Worm (Caenorhabditis elegans) whole organism, L3 larva: Measurements from ENCODE around the gene exc-5.

Source experiments
- R02D3.7 ChIP-seq: fragments of 150-350 bp; optimal IDR thresholded peaks from 2 replicates; lab custom pipeline; 2014; ENCODE audit warnings: missing biosample characterization, missing genetic modification characterization
- ZK546.5 ChIP-seq: sonication (generic microtip); optimal IDR thresholded peaks from 2 replicates; lab custom pipeline; 2017; ENCODE audit warnings: missing biosample characterization, missing genetic modification characterization
- aly-2 ChIP-seq: fragments of 150-350 bp; optimal IDR thresholded peaks from 2 replicates; lab custom pipeline; 2014; ENCODE audit warnings: missing biosample characterization, missing genetic modification characterization
- ama-1 ChIP-seq: fragments of 150-350 bp; optimal IDR thresholded peaks from 2 replicates; lab custom pipeline; 2018
- ceh-16 ChIP-seq: sonication (generic microtip); optimal IDR thresholded peaks from 2 replicates; lab custom pipeline; 2017; ENCODE audit warnings: missing biosample characterization, missing genetic modification characterization
- ceh-28 ChIP-seq: fragments of 150-350 bp; optimal IDR thresholded peaks from 2 replicates; lab custom pipeline; 2014; ENCODE audit warnings: missing biosample characterization, missing genetic modification reagents, missing genetic modification characterization
- ceh-82 ChIP-seq: fragments of 150-350 bp; optimal IDR thresholded peaks from 2 replicates; lab custom pipeline; 2014; ENCODE audit warnings: missing biosample characterization, missing genetic modification characterization
- ceh-9 ChIP-seq: sonication (generic microtip); optimal IDR thresholded peaks from 2 replicates; lab custom pipeline; 2018; ENCODE audit warnings: missing biosample characterization, missing genetic modification characterization
- daf-12 ChIP-seq: fragments of 150-350 bp; optimal IDR thresholded peaks from 2 replicates; lab custom pipeline; 2014; ENCODE audit warnings: missing biosample characterization, missing genetic modification reagents, missing genetic modification characterization
- egl-27 ChIP-seq: sonication (generic microtip); optimal IDR thresholded peaks from 4 replicates; lab custom pipeline; 2017; ENCODE audit warnings: missing biosample characterization, missing genetic modification reagents, missing genetic modification characterization
- egl-5 ChIP-seq: fragments of 150-350 bp; optimal IDR thresholded peaks from 2 replicates; lab custom pipeline; 2017; ENCODE audit warnings: missing biosample characterization, missing genetic modification reagents, missing genetic modification characterization, inconsistent platforms
- elt-1 ChIP-seq: fragments of 150-350 bp; optimal IDR thresholded peaks from 2 replicates; lab custom pipeline; 2014; ENCODE audit warnings: missing biosample characterization, missing genetic modification characterization
- elt-2 ChIP-seq: sonication (generic microtip); optimal IDR thresholded peaks from 2 replicates; lab custom pipeline; 2016; ENCODE audit warnings: missing genetic modification reagents, mild to moderate bottlenecking, missing genetic modification characterization, missing compliant biosample characterization
- elt-3 ChIP-seq, 3 experiments: fragments of 150-350 bp in 1 of 3; sonication (generic microtip) in 2 of 3; optimal IDR thresholded peaks; 2 replicates in 2 of 3; 4 replicates in 1 of 3; lab custom pipeline; 2014 to 2017; ENCODE audit warnings: missing biosample characterization in 3 of 3, missing genetic modification characterization in 3 of 3
- eor-1 ChIP-seq, 2 experiments: fragments of 150-350 bp; optimal IDR thresholded peaks; 2 replicates each; lab custom pipeline; 2014 to 2018; ENCODE audit warnings: missing biosample characterization in 2 of 2, missing genetic modification characterization in 2 of 2
- fkh-10 ChIP-seq: sonication (generic microtip); optimal IDR thresholded peaks from 2 replicates; lab custom pipeline; 2017; ENCODE audit warnings: missing biosample characterization, missing genetic modification reagents, missing genetic modification characterization
- fkh-2 ChIP-seq: fragments of 150-350 bp; optimal IDR thresholded peaks from 2 replicates; lab custom pipeline; 2014; ENCODE audit warnings: missing biosample characterization, missing genetic modification reagents, missing genetic modification characterization
- fos-1 ChIP-seq: fragments of 150-350 bp; optimal IDR thresholded peaks from 2 replicates; lab custom pipeline; 2014; ENCODE audit warnings: missing biosample characterization, missing genetic modification characterization
- hmg-11 ChIP-seq: sonication (generic microtip); optimal IDR thresholded peaks from 2 replicates; lab custom pipeline; 2016; ENCODE audit warnings: missing genetic modification characterization, missing compliant biosample characterization
- jun-1 ChIP-seq: fragments of 150-350 bp; optimal IDR thresholded peaks from 2 replicates; lab custom pipeline; 2014; ENCODE audit warnings: missing biosample characterization, missing genetic modification reagents, missing genetic modification characterization
- lin-15B ChIP-seq: fragments of 150-350 bp; optimal IDR thresholded peaks from 2 replicates; lab custom pipeline; 2014; ENCODE audit warnings: missing biosample characterization, missing genetic modification characterization
- lin-39 ChIP-seq: fragments of 150-350 bp; optimal IDR thresholded peaks from 2 replicates; lab custom pipeline; 2018; ENCODE audit warnings: missing biosample characterization, missing genetic modification reagents, missing genetic modification characterization
- lsy-12 ChIP-seq: sonication (generic microtip); optimal IDR thresholded peaks from 2 replicates; lab custom pipeline; 2016; ENCODE audit warnings: mild to moderate bottlenecking, missing genetic modification characterization, missing compliant biosample characterization
- mdl-1 ChIP-seq: fragments of 150-350 bp; optimal IDR thresholded peaks from 2 replicates; lab custom pipeline; 2014; ENCODE audit warnings: missing biosample characterization, missing genetic modification characterization
- mml-1 ChIP-seq: fragments of 150-350 bp; sonication (generic microtip); optimal IDR thresholded peaks from 3 replicates; lab custom pipeline; 2014; ENCODE audit warnings: missing biosample characterization, missing genetic modification characterization
- nfya-1 ChIP-seq: sonication (generic microtip); optimal IDR thresholded peaks from 2 replicates; lab custom pipeline; 2017; ENCODE audit warnings: missing genetic modification characterization, mild to moderate bottlenecking, missing compliant biosample characterization, antibody characterized with exemption, moderate library complexity; ENCODE audit not compliant: insufficient read depth
- nhr-11 ChIP-seq: fragments of 150-350 bp; optimal IDR thresholded peaks from 2 replicates; lab custom pipeline; 2014; ENCODE audit warnings: missing biosample characterization, missing genetic modification characterization
- nhr-12 ChIP-seq: fragments of 150-350 bp; optimal IDR thresholded peaks from 2 replicates; lab custom pipeline; 2014; ENCODE audit warnings: missing biosample characterization, missing genetic modification characterization
- nhr-23 ChIP-seq: fragments of 150-350 bp; optimal IDR thresholded peaks from 2 replicates; lab custom pipeline; 2014; ENCODE audit warnings: missing biosample characterization, missing genetic modification reagents, missing genetic modification characterization
- nhr-237 ChIP-seq: fragments of 150-350 bp; optimal IDR thresholded peaks from 2 replicates; lab custom pipeline; 2014; ENCODE audit warnings: missing biosample characterization, missing genetic modification characterization
- nhr-25 ChIP-seq: sonication (generic microtip); optimal IDR thresholded peaks from 2 replicates; lab custom pipeline; 2017; ENCODE audit warnings: missing biosample characterization, missing genetic modification characterization
- nhr-28 ChIP-seq: fragments of 150-350 bp; optimal IDR thresholded peaks from 2 replicates; lab custom pipeline; 2014; ENCODE audit warnings: missing biosample characterization, missing genetic modification characterization
- nhr-43 ChIP-seq: sonication (generic microtip); optimal IDR thresholded peaks from 2 replicates; lab custom pipeline; 2016; ENCODE audit warnings: mild to moderate bottlenecking, missing genetic modification characterization, missing compliant biosample characterization; ENCODE audit not compliant: poor library complexity, severe bottlenecking
- nhr-67 ChIP-seq: fragments of 150-350 bp; optimal IDR thresholded peaks from 2 replicates; lab custom pipeline; 2014; ENCODE audit warnings: missing biosample characterization, missing genetic modification characterization
- nhr-76 ChIP-seq: fragments of 150-350 bp; sonication (generic microtip); optimal IDR thresholded peaks from 5 replicates; lab custom pipeline; 2014; ENCODE audit warnings: missing biosample characterization, missing genetic modification characterization
- nhr-77 ChIP-seq: fragments of 150-350 bp; optimal IDR thresholded peaks from 2 replicates; lab custom pipeline; 2014; ENCODE audit warnings: missing biosample characterization, missing genetic modification characterization
- pha-4 ChIP-seq: fragments of 150-350 bp; optimal IDR thresholded peaks from 2 replicates; lab custom pipeline; 2014; ENCODE audit warnings: missing biosample characterization, missing genetic modification reagents, missing genetic modification characterization
- pqm-1 ChIP-seq: fragments of 150-350 bp; optimal IDR thresholded peaks from 2 replicates; lab custom pipeline; 2017; ENCODE audit warnings: missing biosample characterization, missing genetic modification characterization, inconsistent platforms
- sea-2 ChIP-seq: fragments of 150-350 bp; sonication (generic microtip); optimal IDR thresholded peaks from 4 replicates; lab custom pipeline; 2014; ENCODE audit warnings: missing biosample characterization, missing genetic modification reagents, missing genetic modification characterization
- skn-1 ChIP-seq: fragments of 150-350 bp; optimal IDR thresholded peaks from 2 replicates; lab custom pipeline; 2014; ENCODE audit warnings: missing biosample characterization, missing genetic modification characterization
- snpc-4 ChIP-seq: fragments of 150-350 bp; optimal IDR thresholded peaks from 2 replicates; lab custom pipeline; 2014; ENCODE audit warnings: missing biosample characterization, missing genetic modification characterization
- tbx-2 ChIP-seq: sonication (generic microtip); optimal IDR thresholded peaks from 2 replicates; lab custom pipeline; 2016; ENCODE audit warnings: mild to moderate bottlenecking, missing genetic modification characterization, missing compliant biosample characterization
- unc-39 ChIP-seq: sonication (generic microtip); optimal IDR thresholded peaks from 4 replicates; lab custom pipeline; 2017; ENCODE audit warnings: missing biosample characterization, missing genetic modification characterization
- unc-62 ChIP-seq: fragments of 150-350 bp; sonication (generic microtip); optimal IDR thresholded peaks from 4 replicates; lab custom pipeline; 2014; ENCODE audit warnings: missing biosample characterization, missing genetic modification reagents, missing genetic modification characterization
- zag-1 ChIP-seq: fragments of 150-350 bp; optimal IDR thresholded peaks from 2 replicates; lab custom pipeline; 2014; ENCODE audit warnings: missing biosample characterization, missing genetic modification characterization
- ztf-11 ChIP-seq: fragments of 150-350 bp; optimal IDR thresholded peaks from 2 replicates; lab custom pipeline; 2014; ENCODE audit warnings: missing biosample characterization, missing genetic modification characterization
- ztf-4 ChIP-seq: fragments of 150-350 bp; optimal IDR thresholded peaks from 2 replicates; lab custom pipeline; 2014; ENCODE audit warnings: missing biosample characterization, missing genetic modification characterization

exc-5 gene

ce11 chrIV:8830591-8830990 is 17.1 kb upstream of the exc-5 start, which contains the start of gene T28C6.8:
Gene T28C6.8 (minus strand): TSS chrIV:8830727.
- TF ChIP-seq ceh-28 (tag; lab: Kevin White, UChicago): peak; percentile 38
- TF ChIP-seq lin-39 (tag; lab: Kevin White, UChicago): no peak
- TF ChIP-seq ceh-9 (tag; lab: Kevin White, UChicago): no peak
- no peak for TF ChIP-seq nhr-12
- no peak for TF ChIP-seq jun-1 (tag; lab: Kevin White, UChicago)
- peak; percentile 45 for TF ChIP-seq elt-2 (tag; lab: Kevin White, UChicago)
- TF ChIP-seq nhr-23: peak; percentile 21
- TF ChIP-seq R02D3.7: peak; percentile 7
- TF ChIP-seq pha-4 (tag; lab: Kevin White, UChicago): peak; percentile 89
- TF ChIP-seq ZK546.5 (tag; lab: Kevin White, UChicago): no peak
- no peak for TF ChIP-seq nhr-11
- no peak for TF ChIP-seq nhr-237 (tag; lab: Kevin White, UChicago)
- TF ChIP-seq pqm-1 (tag; lab: Kevin White, UChicago): peak; percentile 88
- TF ChIP-seq lin-15B (tag; lab: Kevin White, UChicago): peak; percentile 1
- no peak for TF ChIP-seq ceh-82 (tag; lab: Kevin White, UChicago)
- TF ChIP-seq skn-1 (tag; lab: Kevin White, UChicago): no peak
- peak; percentile 66 for TF ChIP-seq nhr-25 (tag; lab: Kevin White, UChicago)
- TF ChIP-seq, all 47 proteins: peak for 8

- no peak for TF ChIP-seq pha-4 (tag; lab: Kevin White, UChicago)
- TF ChIP-seq fkh-2 (tag; lab: Kevin White, UChicago): no peak
- no peak for TF ChIP-seq nhr-76 (tag; lab: Kevin White, UChicago)
- TF ChIP-seq, all 47 proteins: peak for 0
These were observed 14.0 kb upstream of the exc-5 start, which contains the start of gene T28C6.7 for ce11 chrIV:8827500-8827899. Gene T28C6.7 (plus strand): TSS chrIV:8827800.

- TF ChIP-seq lin-39 (tag; lab: Kevin White, UChicago): no peak
- TF ChIP-seq mml-1: no peak
- TF ChIP-seq lin-15B (tag; lab: Kevin White, UChicago): peak; percentile 19
- no peak for TF ChIP-seq nhr-28 (tag; lab: Kevin White, UChicago)
- no peak for TF ChIP-seq sea-2 (GFP tag; lab: Kevin White, UChicago)
- TF ChIP-seq nhr-43 (tag; lab: Kevin White, UChicago): no peak
- TF ChIP-seq nfya-1 (tag; lab: Kevin White, UChicago): peak; percentile 37
- no peak for TF ChIP-seq elt-3 (tag; optimal IDR thresholded peaks at IDR 0.05; lab: Kevin White, UChicago)
- TF ChIP-seq ceh-82 (tag; lab: Kevin White, UChicago): no peak
- no peak for TF ChIP-seq nhr-76 (tag; lab: Kevin White, UChicago)
- TF ChIP-seq nhr-77 (tag; lab: Kevin White, UChicago): no peak
- TF ChIP-seq ceh-28 (tag; lab: Kevin White, UChicago): peak; percentile 22
- no peak for TF ChIP-seq nhr-12
- no peak for TF ChIP-seq elt-1
- TF ChIP-seq ztf-11: no peak
- TF ChIP-seq nhr-11: no peak
- no peak for TF ChIP-seq fos-1 (tag; lab: Kevin White, UChicago)
- no peak for TF ChIP-seq ztf-4
- TF ChIP-seq jun-1 (tag; lab: Kevin White, UChicago): peak; percentile 7
- no peak for TF ChIP-seq nhr-237 (tag; lab: Kevin White, UChicago)
- no peak for TF ChIP-seq mdl-1 (tag; lab: Kevin White, UChicago)
- no peak for TF ChIP-seq snpc-4 (tag; lab: Kevin White, UChicago)
- no peak for TF ChIP-seq R02D3.7
- TF ChIP-seq pqm-1 (tag; lab: Kevin White, UChicago): no peak
- no peak for TF ChIP-seq daf-12
- no peak for TF ChIP-seq egl-5 (tag; lab: Kevin White, UChicago)
- peak; percentile 3 for TF ChIP-seq nhr-25 (tag; lab: Kevin White, UChicago)
- TF ChIP-seq ceh-16 (tag; lab: Kevin White, UChicago): no peak
- no peak for TF ChIP-seq aly-2
- TF ChIP-seq nhr-23: no peak
- TF ChIP-seq skn-1 (tag; lab: Kevin White, UChicago): no peak
- no peak for TF ChIP-seq egl-27
- TF ChIP-seq hmg-11 (tag; lab: Kevin White, UChicago): peak; percentile 65
- peak; percentile 9 for TF ChIP-seq pha-4 (tag; lab: Kevin White, UChicago)
- no peak for TF ChIP-seq zag-1 (tag; lab: Kevin White, UChicago)
- TF ChIP-seq unc-62 (GFP tag; lab: Kevin White, UChicago): no peak
- no peak for TF ChIP-seq unc-39
- no peak for TF ChIP-seq elt-2 (tag; lab: Kevin White, UChicago)
- no peak for TF ChIP-seq lsy-12 (tag; lab: Kevin White, UChicago)
- no peak for TF ChIP-seq eor-1 (tag; optimal IDR thresholded peaks at IDR 0.05; lab: Kevin White, UChicago)
- TF ChIP-seq ZK546.5 (tag; lab: Kevin White, UChicago): no peak
- TF ChIP-seq fkh-2 (tag; lab: Kevin White, UChicago): no peak
- TF ChIP-seq ceh-9 (tag; lab: Kevin White, UChicago): no peak
- no peak for TF ChIP-seq fkh-10 (GFP tag; lab: Kevin White, UChicago)
- TF ChIP-seq nhr-67 (tag; lab: Kevin White, UChicago): no peak
- TF ChIP-seq tbx-2 (tag; lab: Kevin White, UChicago): no peak
- no peak for TF ChIP-seq ama-1 (lab: Kevin White, UChicago)
These were observed 13.1 kb upstream of the exc-5 start for ce11 chrIV:8826606-8827000.
